Fruit fly (Drosophila melanogaster) whole organism, embryonic: Measurements from ENCODE around the gene CG7029.

ENCODE experiments used
- CG11560 ChIP-seq: fragments of 200-800 bp; sonication (Bioruptor generic); IDR thresholded peaks from 3 replicates; pipeline ENCODE4 v1.3.6; 2022; ENCODE audit warnings: missing biosample characterization, missing genetic modification characterization
- CG12071 ChIP-seq: fragments of 200-800 bp; sonication (Bioruptor generic); optimal IDR thresholded peaks from 3 replicates; lab custom pipeline; 2018; ENCODE audit warnings: missing biosample characterization, mild to moderate bottlenecking, missing genetic modification characterization
- CG12391 ChIP-seq: fragments of 200-800 bp; sonication (Bioruptor generic); optimal IDR thresholded peaks from 3 replicates; lab custom pipeline; 2018; ENCODE audit warnings: missing biosample characterization, mild to moderate bottlenecking, missing genetic modification characterization, moderate library complexity
- CG13287 ChIP-seq: fragments of 200-800 bp; sonication (Bioruptor generic); IDR thresholded peaks from 2 replicates; pipeline ENCODE4 v1.3.6; 2022; ENCODE audit warnings: missing biosample characterization, missing genetic modification characterization; ENCODE audit not compliant: partially characterized antibody
- CG13775 ChIP-seq: fragments of 200-800 bp; sonication (Bioruptor generic); optimal IDR thresholded peaks from 3 replicates; lab custom pipeline; 2017; ENCODE audit warnings: missing biosample characterization, mild to moderate bottlenecking, missing genetic modification characterization
- CG13894 ChIP-seq: fragments of 200-800 bp; sonication (Bioruptor generic); optimal IDR thresholded peaks from 3 replicates; lab custom pipeline; 2018; ENCODE audit warnings: missing biosample characterization, mild to moderate bottlenecking, missing genetic modification characterization, moderate library complexity
- CG14014 ChIP-seq: fragments of 200-800 bp; sonication (Bioruptor generic); IDR thresholded peaks from 2 replicates; pipeline ENCODE4 v1.3.6; 2022; ENCODE audit warnings: missing biosample characterization, missing genetic modification characterization
- CG15011 ChIP-seq: fragments of 200-800 bp; sonication (Bioruptor generic); optimal IDR thresholded peaks from 3 replicates; lab custom pipeline; 2018; ENCODE audit warnings: missing biosample characterization, mild to moderate bottlenecking, missing genetic modification characterization
- CG15073 ChIP-seq: fragments of 200-800 bp; sonication (Bioruptor generic); optimal IDR thresholded peaks from 2 replicates; lab custom pipeline; 2016; ENCODE audit warnings: missing biosample characterization, missing genetic modification characterization
- CG1603 ChIP-seq: fragments of 200-800 bp; sonication (Bioruptor generic); optimal IDR thresholded peaks from 2 replicates; lab custom pipeline; 2019; ENCODE audit warnings: missing biosample characterization, mild to moderate bottlenecking, missing genetic modification characterization, moderate library complexity
- CG1647 ChIP-seq: fragments of 200-800 bp; sonication (Bioruptor generic); optimal IDR thresholded peaks from 3 replicates; lab custom pipeline; 2016; ENCODE audit warnings: missing biosample characterization, missing genetic modification characterization
- CG17802 ChIP-seq: fragments of 200-800 bp; sonication (Bioruptor generic); optimal IDR thresholded peaks from 2 replicates; lab custom pipeline; 2018; ENCODE audit warnings: missing biosample characterization, mild to moderate bottlenecking, missing genetic modification characterization, moderate library complexity
- CG2889 ChIP-seq: fragments of 200-800 bp; sonication (Bioruptor generic); IDR thresholded peaks from 3 replicates; pipeline ENCODE4 v1.3.6; 2022; ENCODE audit warnings: missing biosample characterization, missing genetic modification characterization
- CG33213 ChIP-seq: fragments of 200-800 bp; sonication (Bioruptor generic); optimal IDR thresholded peaks from 3 replicates; lab custom pipeline; 2016; ENCODE audit warnings: missing biosample characterization, missing genetic modification characterization
- CG34422 ChIP-seq: fragments of 200-800 bp; sonication (Bioruptor generic); IDR thresholded peaks from 3 replicates; pipeline ENCODE4 v1.3.6; 2022; ENCODE audit warnings: missing biosample characterization, missing genetic modification characterization
- CG3847 ChIP-seq: fragments of 200-800 bp; sonication (Bioruptor generic); IDR thresholded peaks from 2 replicates; pipeline ENCODE4 v1.3.6; 2022; ENCODE audit warnings: missing biosample characterization, missing genetic modification characterization
- CG7963 ChIP-seq: fragments of 200-800 bp; sonication (Bioruptor generic); IDR thresholded peaks from 3 replicates; pipeline ENCODE4 v1.3.6; 2022; ENCODE audit warnings: missing biosample characterization, missing genetic modification characterization; ENCODE audit not compliant: partially characterized antibody
- CG9609 ChIP-seq: fragments of 200-800 bp; sonication (Bioruptor generic); optimal IDR thresholded peaks from 3 replicates; lab custom pipeline; 2016; ENCODE audit warnings: missing biosample characterization, missing genetic modification characterization
- Camta ChIP-seq: fragments of 200-800 bp; sonication (Bioruptor generic); optimal IDR thresholded peaks from 2 replicates; lab custom pipeline; 2016; ENCODE audit warnings: missing biosample characterization, missing genetic modification characterization
- Dbx ChIP-seq: fragments of 200-800 bp; sonication (Bioruptor generic); IDR thresholded peaks from 3 replicates; pipeline ENCODE4 v1.3.6; 2022; ENCODE audit warnings: missing biosample characterization, missing genetic modification characterization
- Dp ChIP-seq: fragments of 200-800 bp; sonication (Bioruptor generic); optimal IDR thresholded peaks from 2 replicates; lab custom pipeline; 2018; ENCODE audit warnings: missing biosample characterization, mild to moderate bottlenecking, missing genetic modification characterization, moderate library complexity
- Drgx ChIP-seq: fragments of 200-800 bp; sonication (Bioruptor generic); IDR thresholded peaks from 2 replicates; pipeline ENCODE4 v1.3.6; 2022; ENCODE audit warnings: missing biosample characterization, missing genetic modification characterization
- Elba2 ChIP-seq: fragments of 200-800 bp; sonication (Bioruptor generic); optimal IDR thresholded peaks from 3 replicates; lab custom pipeline; 2016; ENCODE audit warnings: missing biosample characterization, missing genetic modification characterization
- Ets97D ChIP-seq: fragments of 200-800 bp; sonication (Bioruptor generic); optimal IDR thresholded peaks from 3 replicates; lab custom pipeline; 2016; ENCODE audit warnings: missing biosample characterization, missing genetic modification characterization
- HLHmδ ChIP-seq: fragments of 200-800 bp; sonication (Bioruptor generic); optimal IDR thresholded peaks from 2 replicates; lab custom pipeline; 2018; ENCODE audit warnings: missing biosample characterization, mild to moderate bottlenecking, missing genetic modification characterization, moderate library complexity
- HmgZ ChIP-seq: fragments of 200-800 bp; sonication (Bioruptor generic); optimal IDR thresholded peaks from 2 replicates; lab custom pipeline; 2018; ENCODE audit warnings: missing biosample characterization, mild to moderate bottlenecking, missing genetic modification characterization
- Hr51 ChIP-seq, 2 experiments: fragments of 200-800 bp; sonication (Bioruptor generic); optimal IDR thresholded peaks; 2 replicates in 1 of 2; 3 replicates in 1 of 2; lab custom pipeline; 2016 to 2018; ENCODE audit warnings: missing biosample characterization in 2 of 2, missing genetic modification characterization in 2 of 2, mild to moderate bottlenecking in 1 of 2, moderate library complexity in 1 of 2
- Mes4 ChIP-seq: fragments of 200-800 bp; sonication (Bioruptor generic); optimal IDR thresholded peaks from 2 replicates; lab custom pipeline; 2016; ENCODE audit warnings: missing biosample characterization, missing genetic modification characterization
- NfI ChIP-seq: fragments of 200-800 bp; sonication (Bioruptor generic); optimal IDR thresholded peaks from 3 replicates; lab custom pipeline; 2018; ENCODE audit warnings: missing biosample characterization, mild to moderate bottlenecking, missing genetic modification characterization, moderate library complexity
- Oaz ChIP-seq: fragments of 200-800 bp; sonication (Bioruptor generic); IDR thresholded peaks from 2 replicates; pipeline ENCODE4 v1.3.6; 2022; ENCODE audit warnings: missing biosample characterization, missing genetic modification characterization
- Spps ChIP-seq: fragments of 200-800 bp; sonication (Bioruptor generic); optimal IDR thresholded peaks from 2 replicates; lab custom pipeline; 2018; ENCODE audit warnings: missing biosample characterization, mild to moderate bottlenecking, missing genetic modification characterization
- Sry-δ ChIP-seq: fragments of 200-800 bp; sonication (Bioruptor generic); optimal IDR thresholded peaks from 2 replicates; lab custom pipeline; 2016; ENCODE audit warnings: missing biosample characterization, missing genetic modification characterization
- Xrp1 ChIP-seq: fragments of 200-800 bp; sonication (Bioruptor generic); IDR thresholded peaks from 2 replicates; pipeline ENCODE4 v1.3.6; 2022; ENCODE audit warnings: missing biosample characterization, missing genetic modification characterization
- ac ChIP-seq: fragments of 200-800 bp; sonication (Bioruptor generic); optimal IDR thresholded peaks from 3 replicates; lab custom pipeline; 2017; ENCODE audit warnings: missing biosample characterization, mild to moderate bottlenecking, missing genetic modification characterization
- ato ChIP-seq: fragments of 200-800 bp; sonication (Bioruptor generic); IDR thresholded peaks from 2 replicates; pipeline ENCODE4 v1.3.6; 2022; ENCODE audit warnings: missing biosample characterization, missing genetic modification characterization; ENCODE audit not compliant: partially characterized antibody
- bab2 ChIP-seq: fragments of 200-800 bp; sonication (Bioruptor generic); optimal IDR thresholded peaks from 2 replicates; lab custom pipeline; 2016; ENCODE audit warnings: missing biosample characterization, missing genetic modification characterization
- bcd ChIP-seq: fragments of 200-800 bp; sonication (Bioruptor generic); optimal IDR thresholded peaks from 2 replicates; lab custom pipeline; 2017; ENCODE audit warnings: missing biosample characterization, mild to moderate bottlenecking, missing genetic modification characterization
- cg ChIP-seq: fragments of 200-800 bp; sonication (Bioruptor generic); optimal IDR thresholded peaks from 3 replicates; lab custom pipeline; 2019; ENCODE audit warnings: missing biosample characterization, mild to moderate bottlenecking, missing genetic modification characterization, moderate library complexity
- chinmo ChIP-seq: fragments of 200-800 bp; sonication (Bioruptor generic); IDR thresholded peaks from 4 replicates; pipeline ENCODE4 v1.3.6; 2022; ENCODE audit warnings: missing biosample characterization, missing genetic modification characterization; ENCODE audit not compliant: partially characterized antibody
- dmrt99B ChIP-seq: fragments of 200-800 bp; sonication (Bioruptor generic); optimal IDR thresholded peaks from 2 replicates; lab custom pipeline; 2018; ENCODE audit warnings: missing biosample characterization, mild to moderate bottlenecking, missing genetic modification characterization, moderate library complexity
- kah ChIP-seq: fragments of 200-800 bp; sonication (Bioruptor generic); optimal IDR thresholded peaks from 2 replicates; lab custom pipeline; 2018; ENCODE audit warnings: missing biosample characterization, mild to moderate bottlenecking, missing genetic modification characterization
- lab ChIP-seq: fragments of 200-800 bp; sonication (Bioruptor generic); optimal IDR thresholded peaks from 3 replicates; lab custom pipeline; 2017; ENCODE audit warnings: missing biosample characterization, missing genetic modification characterization, mild to moderate bottlenecking, moderate library complexity, missing genetic modification reagents
- lbe ChIP-seq: fragments of 200-800 bp; sonication (Bioruptor generic); optimal IDR thresholded peaks from 2 replicates; lab custom pipeline; 2016; ENCODE audit warnings: missing biosample characterization, mild to moderate bottlenecking, missing genetic modification characterization
- nerfin-1 ChIP-seq: fragments of 200-800 bp; sonication (Bioruptor generic); optimal IDR thresholded peaks from 3 replicates; lab custom pipeline; 2019; ENCODE audit warnings: missing biosample characterization, mild to moderate bottlenecking, missing genetic modification characterization, moderate library complexity
- pb ChIP-seq: fragments of 200-800 bp; sonication (Bioruptor generic); optimal IDR thresholded peaks from 3 replicates; lab custom pipeline; 2016; ENCODE audit warnings: missing biosample characterization, missing genetic modification characterization
- sd ChIP-seq: fragments of 200-800 bp; sonication (Bioruptor generic); optimal IDR thresholded peaks from 3 replicates; lab custom pipeline; 2018; ENCODE audit warnings: missing biosample characterization, mild to moderate bottlenecking, missing genetic modification characterization, moderate library complexity
- sqz ChIP-seq: fragments of 200-800 bp; sonication (Bioruptor generic); optimal IDR thresholded peaks from 3 replicates; lab custom pipeline; 2018; ENCODE audit warnings: missing biosample characterization, mild to moderate bottlenecking, missing genetic modification characterization
- tin ChIP-seq: fragments of 200-800 bp; sonication (Bioruptor generic); optimal IDR thresholded peaks from 3 replicates; lab custom pipeline; 2016; ENCODE audit warnings: missing biosample characterization, missing genetic modification characterization
- unc-4 ChIP-seq: fragments of 200-800 bp; sonication (Bioruptor generic); IDR thresholded peaks from 2 replicates; pipeline ENCODE4 v1.3.6; 2022; ENCODE audit warnings: missing biosample characterization, missing genetic modification characterization; ENCODE audit not compliant: partially characterized antibody
- zen2 ChIP-seq: fragments of 200-800 bp; sonication (Bioruptor generic); IDR thresholded peaks from 3 replicates; pipeline ENCODE4 v1.3.6; 2022; ENCODE audit warnings: missing biosample characterization, missing genetic modification characterization; ENCODE audit not compliant: partially characterized antibody

CG7029 gene

DNA sequence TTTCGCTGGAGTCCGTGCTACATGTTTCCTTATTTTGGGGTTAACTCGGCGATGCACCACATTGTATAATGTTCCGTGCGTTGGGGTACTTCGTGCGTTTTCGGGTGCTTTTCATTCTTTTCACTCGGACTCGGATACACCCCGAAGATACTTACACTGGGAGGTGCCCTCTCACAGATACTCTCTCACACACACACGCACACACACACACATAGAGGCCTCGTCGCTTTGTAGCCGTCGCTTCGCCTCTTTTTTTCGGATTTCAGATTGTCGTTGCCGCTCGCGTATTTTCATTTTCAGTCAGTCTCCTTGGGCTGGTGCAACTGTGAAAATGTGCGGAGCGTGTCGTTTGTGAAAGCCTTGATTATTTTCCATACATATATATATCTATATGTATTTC is 30.7 kb downstream of the CG7029 start (continued):
- TF ChIP-seq NfI (GFP tag; lab: Kevin White, UChicago): peak; percentile 29
- TF ChIP-seq CG15011: no peak
- no peak for TF ChIP-seq CG13775 (GFP tag; lab: Kevin White, UChicago)
- TF ChIP-seq CG33213 (GFP tag; lab: Kevin White, UChicago): no peak
- TF ChIP-seq CG15073: no peak
- TF ChIP-seq CG13287 (GFP tag; lab: Robert Waterston, UW): peak; percentile 9; the same call in 1 of the 2 replicates
- no peak for TF ChIP-seq Camta (GFP tag; lab: Kevin White, UChicago)
- TF ChIP-seq ac: no peak
- TF ChIP-seq pb: no peak
- TF ChIP-seq Elba2 (GFP tag; lab: Kevin White, UChicago): no peak
- peak; percentile 80 for TF ChIP-seq Drgx (GFP tag; lab: Robert Waterston, UW)
- TF ChIP-seq CG11560: no peak
- TF ChIP-seq nerfin-1 (tag; lab: Kevin White, UChicago): no peak
- TF ChIP-seq Ets97D (GFP tag; lab: Kevin White, UChicago): no peak
- peak; percentile 4 for TF ChIP-seq tin (GFP tag; lab: Kevin White, UChicago)
- 0 out of 3 replicates have a peak, but pooled peaks have one; percentile 37 for TF ChIP-seq zen2
- TF ChIP-seq HmgZ (tag; lab: Kevin White, UChicago): no peak
- no peak for TF ChIP-seq Dp (GFP tag; lab: Kevin White, UChicago)
- TF ChIP-seq unc-4 (GFP tag; lab: Robert Waterston, UW): no peak
- TF ChIP-seq CG12391 (tag; lab: Kevin White, UChicago): no peak
- TF ChIP-seq CG2889 (GFP tag; lab: Robert Waterston, UW): no peak
- TF ChIP-seq sqz: peak; percentile 18
- TF ChIP-seq CG9609: no peak
- TF ChIP-seq CG3847 (GFP tag; lab: Robert Waterston, UW): peak; percentile 29; the same call in 1 of the 2 replicates
- TF ChIP-seq Dbx (GFP tag; lab: Robert Waterston, UW): peak; percentile 36; the same call in 2 of the 3 replicates
- TF ChIP-seq dmrt99B (tag; lab: Kevin White, UChicago): no peak
- TF ChIP-seq Xrp1 (GFP tag; lab: Robert Waterston, UW): peak; percentile 32
- no peak for TF ChIP-seq CG17802 (tag; lab: Kevin White, UChicago)
- peak; percentile 22 for TF ChIP-seq sd (tag; lab: Kevin White, UChicago)
- TF ChIP-seq HLHmδ: no peak
- TF ChIP-seq CG1647 (GFP tag; lab: Kevin White, UChicago): no peak
- TF ChIP-seq CG14014 (GFP tag; lab: Robert Waterston, UW): peak; percentile 53; the same call in 1 of the 2 replicates
- no peak for TF ChIP-seq bab2 (GFP tag; lab: Kevin White, UChicago)
- TF ChIP-seq CG13894 (tag; lab: Kevin White, UChicago): no peak
- TF ChIP-seq lbe: peak; percentile 62
- peak; percentile 27 for TF ChIP-seq CG12071 (GFP tag; lab: Kevin White, UChicago)
- TF ChIP-seq Sry-δ (GFP tag; lab: Kevin White, UChicago): no peak
- TF ChIP-seq ato (GFP tag; lab: Robert Waterston, UW): no peak
- peak; percentile 17 for TF ChIP-seq kah
- TF ChIP-seq Mes4: no peak
- TF ChIP-seq Spps (tag; lab: Kevin White, UChicago): no peak
- TF ChIP-seq Hr51 (GFP tag; optimal IDR thresholded peaks at IDR 0.05; lab: Kevin White, UChicago): no peak
- TF ChIP-seq chinmo (GFP tag; lab: Robert Waterston, UW): peak; percentile 91
- peak; percentile 85 for TF ChIP-seq cg (GFP tag; lab: Kevin White, UChicago)
- no peak for TF ChIP-seq lab (GFP tag; lab: Kevin White, UChicago)
- no peak for TF ChIP-seq CG1603 (tag; lab: Kevin White, UChicago)
- TF ChIP-seq bcd (GFP tag; lab: Kevin White, UChicago): no peak
- no peak for TF ChIP-seq Oaz
- no peak for TF ChIP-seq CG7963 (GFP tag; lab: Robert Waterston, UW)
- TF ChIP-seq CG34422 (GFP tag; lab: Robert Waterston, UW): peak; percentile 42; the same call in 1 of the 3 replicates
